Worm (Caenorhabditis elegans) whole organism, L1 larva: ENCODE measurements around the gene egl-4.

ENCODE experiments used
- nhr-237 ChIP-seq: fragments of 150-350 bp; optimal IDR thresholded peaks from 2 replicates; lab custom pipeline; 2014; ENCODE audit warnings: missing biosample characterization, missing genetic modification characterization
- pag-3 ChIP-seq: sonication (generic microtip); optimal IDR thresholded peaks from 2 replicates; lab custom pipeline; 2017; ENCODE audit warnings: missing genetic modification characterization, mild to moderate bottlenecking, missing compliant biosample characterization, antibody characterized with exemption, borderline replicate concordance; ENCODE audit not compliant: insufficient read depth

ce11 chrIV:1853934-1854438, 6.1 kb downstream of the egl-4 start:
- no peak for TF ChIP-seq nhr-237 (tag; lab: Kevin White, UChicago)
- no peak for TF ChIP-seq pag-3 (tag; lab: Kevin White, UChicago)
